Worm (Caenorhabditis elegans) whole organism, late embryonic: ENCODE data around the gene F59A7.5.

ENCODE experiments used
- T23F11.4 ChIP-seq: fragments of 200-800 bp; sonication (Bioruptor generic); optimal IDR thresholded peaks from 2 replicates; lab custom pipeline; 2018; ENCODE audit warnings: mild to moderate bottlenecking, missing genetic modification characterization, missing compliant biosample characterization
- ama-1 ChIP-seq: fragments of 150-350 bp; optimal IDR thresholded peaks from 2 replicates; lab custom pipeline; 2014
- ceh-19 ChIP-seq: fragments of 200-800 bp; sonication (Bioruptor generic); optimal IDR thresholded peaks from 2 replicates; lab custom pipeline; 2018; ENCODE audit warnings: mild to moderate bottlenecking, missing genetic modification characterization, missing compliant biosample characterization
- ceh-30 ChIP-seq: fragments of 150-350 bp; optimal IDR thresholded peaks from 2 replicates; lab custom pipeline; 2014; ENCODE audit warnings: missing biosample characterization, missing genetic modification characterization
- ets-4 ChIP-seq: sonication (generic microtip); optimal IDR thresholded peaks from 2 replicates; lab custom pipeline; 2016; ENCODE audit warnings: missing genetic modification characterization, missing compliant biosample characterization
- fkh-10 ChIP-seq: fragments of 150-350 bp; optimal IDR thresholded peaks from 2 replicates; lab custom pipeline; 2014; ENCODE audit warnings: missing biosample characterization, missing genetic modification reagents, missing genetic modification characterization
- mec-3 ChIP-seq: sonication (generic microtip); optimal IDR thresholded peaks from 2 replicates; lab custom pipeline; 2016; ENCODE audit warnings: borderline replicate concordance, missing genetic modification characterization, missing compliant biosample characterization
- nfya-1 ChIP-seq: sonication (generic microtip); optimal IDR thresholded peaks from 2 replicates; lab custom pipeline; 2017; ENCODE audit warnings: missing genetic modification characterization, mild to moderate bottlenecking, missing compliant biosample characterization, antibody characterized with exemption, moderate library complexity
- pha-4 ChIP-seq: fragments of 150-350 bp; optimal IDR thresholded peaks from 2 replicates; lab custom pipeline; 2018; ENCODE audit warnings: missing biosample characterization, missing genetic modification reagents, missing genetic modification characterization
- tbx-2 ChIP-seq: sonication (generic microtip); optimal IDR thresholded peaks from 2 replicates; lab custom pipeline; 2016; ENCODE audit warnings: missing genetic modification characterization, missing compliant biosample characterization
- unc-3 ChIP-seq, 2 experiments: fragments of 200-800 bp in 1 of 2; sonication (Bioruptor generic) in 1 of 2; sonication (generic microtip) in 1 of 2; conservative IDR thresholded peaks in 1 of 2; optimal IDR thresholded peaks in 1 of 2; 2 replicates each; pipeline versions ENCODE4 v1.3.6 to Lab custom; 2016 to 2022; ENCODE audit warnings: missing compliant biosample characterization in 2 of 2, missing genetic modification characterization in 2 of 2, missing genetic modification reagents in 1 of 2
- unc-55 ChIP-seq: sonication (generic microtip); optimal IDR thresholded peaks from 2 replicates; lab custom pipeline; 2017; ENCODE audit warnings: missing biosample characterization, missing genetic modification reagents, missing genetic modification characterization
- unc-86 ChIP-seq: sonication (generic microtip); optimal IDR thresholded peaks from 2 replicates; lab custom pipeline; 2016; ENCODE audit warnings: missing genetic modification characterization, missing compliant biosample characterization

DNA sequence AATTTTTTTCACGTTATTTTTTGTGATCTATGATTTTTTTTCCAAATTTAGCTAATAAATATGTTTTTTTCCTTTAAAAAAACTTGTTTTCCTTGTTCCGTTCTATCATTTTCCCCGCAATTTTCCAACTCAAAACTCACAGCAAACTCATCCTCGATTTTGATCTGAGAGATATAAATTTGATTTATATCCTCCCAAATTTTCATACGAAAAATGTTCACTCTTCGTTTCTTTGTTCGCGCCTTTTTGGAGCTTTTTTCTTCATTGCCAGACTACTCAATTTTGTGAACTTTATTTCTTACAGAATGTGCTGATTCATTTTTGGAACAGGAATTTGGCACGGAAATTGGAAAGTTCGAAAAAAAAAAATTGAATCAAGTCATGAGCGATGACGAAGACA lies 3.8 kb upstream of the F59A7.5 start, which contains the start of gene F59A7.14:
- TF ChIP-seq ama-1 (lab: Kevin White, UChicago) = no peak
- no peak for TF ChIP-seq mec-3 (tag; lab: Kevin White, UChicago)
- no peak for TF ChIP-seq ets-4 (tag; lab: Kevin White, UChicago)
- no peak for TF ChIP-seq unc-86 (tag; lab: Kevin White, UChicago)
- no peak for TF ChIP-seq nfya-1 (tag; lab: Kevin White, UChicago)
- TF ChIP-seq unc-55 (GFP tag; lab: Kevin White, UChicago) = no peak
- TF ChIP-seq ceh-30 = no peak
- no peak for TF ChIP-seq pha-4 (tag; lab: Kevin White, UChicago)
- no peak for TF ChIP-seq tbx-2 (tag; lab: Kevin White, UChicago)
- no peak for TF ChIP-seq T23F11.4 (GFP tag; lab: Kevin White, UChicago)
- TF ChIP-seq ceh-19 (GFP tag; lab: Kevin White, UChicago) = no peak
- no peak for TF ChIP-seq unc-3 (GFP tag; conservative IDR thresholded peaks at IDR 0.05; lab: Robert Waterston, UW)
- no peak for TF ChIP-seq unc-3 (tag; optimal IDR thresholded peaks at IDR 0.05; lab: Kevin White, UChicago)
- no peak for TF ChIP-seq fkh-10 (GFP tag; lab: Kevin White, UChicago)
